Fruit fly (Drosophila melanogaster): ENCODE measurements around the gene CG4768.

Gene CG4768

dm6 chrX:16813226-16813625, 21.3 kb downstream of the CG4768 start (continued):
- TF ChIP-seq Ets97D (GFP tag; optimal IDR thresholded peaks at IDR 0.05) (no peak), CG11695 (GFP tag; IDR thresholded peaks at IDR 0.05) (peak; percentile 50; the same call in 1 of the 3 replicates), CG43689 (GFP tag; IDR thresholded peaks at IDR 0.05) (no peak), CG7271 (tag; optimal IDR thresholded peaks at IDR 0.05) (no peak), Sry-β (GFP tag; optimal IDR thresholded peaks at IDR 0.05) (no peak), B-H1 (GFP tag; IDR thresholded peaks at IDR 0.05) (no peak), CG2678 (tag; optimal IDR thresholded peaks at IDR 0.05) (peak; percentile 51), p53 (GFP tag; optimal IDR thresholded peaks at IDR 0.05) (no peak), tx (GFP tag; optimal IDR thresholded peaks at IDR 0.05) (no peak), exex (tag; optimal IDR thresholded peaks at IDR 0.05) (no peak), Gsc (GFP tag; IDR thresholded peaks at IDR 0.05) (no peak), CG13894 (tag; optimal IDR thresholded peaks at IDR 0.05) (no peak), Bgb (GFP tag; IDR thresholded peaks at IDR 0.05; ENCODE audit: partially characterized antibody) (no peak), CG11398 (GFP tag; optimal IDR thresholded peaks at IDR 0.05) (no peak), CG9932 (GFP tag; IDR thresholded peaks at IDR 0.05) (no peak), sens-2 (GFP tag; IDR thresholded peaks at IDR 0.05) (no peak), CG30403 (GFP tag; optimal IDR thresholded peaks at IDR 0.05) (peak; percentile 13), CG12942 (GFP tag; optimal IDR thresholded peaks at IDR 0.05) (no peak), ssp (GFP tag; IDR thresholded peaks at IDR 0.05) (no peak), CG10654 (GFP tag; optimal IDR thresholded peaks at IDR 0.05) (no peak), nmo (GFP tag; optimal IDR thresholded peaks at IDR 0.05) (peak; percentile 48), CG32532 (GFP tag; IDR thresholded peaks at IDR 0.05) (no peak), hb (GFP tag; IDR thresholded peaks at IDR 0.05; ENCODE audit: partially characterized antibody) (no peak), Mes4 (GFP tag; optimal IDR thresholded peaks at IDR 0.05) (no peak), CG3847 (GFP tag; IDR thresholded peaks at IDR 0.05) (no peak), CG12299 (tag; optimal IDR thresholded peaks at IDR 0.05) (no peak), gsb-n (tag; optimal IDR thresholded peaks at IDR 0.05) (no peak), otp (GFP tag; IDR thresholded peaks at IDR 0.05) (no peak), CG2202 (tag; optimal IDR thresholded peaks at IDR 0.05) (no peak), Fer1 (GFP tag; optimal IDR thresholded peaks at IDR 0.05) (no peak), bsh (GFP tag; optimal IDR thresholded peaks at IDR 0.05) (peak in 1 of 2 experiments; percentile 27), zen (tag; optimal IDR thresholded peaks at IDR 0.05) (no peak), CG5180 (GFP tag; optimal IDR thresholded peaks at IDR 0.05) (no peak), CG32767 (GFP tag; IDR thresholded peaks at IDR 0.05) (no peak), Oli (tag; optimal IDR thresholded peaks at IDR 0.05) (peak; percentile 43), Optix (GFP tag; IDR thresholded peaks at IDR 0.05) (no peak), CG31224 (GFP tag; IDR thresholded peaks at IDR 0.05) (no peak), da (GFP tag; optimal IDR thresholded peaks at IDR 0.05) (no peak), Asciz (GFP tag; optimal IDR thresholded peaks at IDR 0.05) (peak; percentile 3), kni (GFP tag; optimal IDR thresholded peaks at IDR 0.05) (no peak), CG6689 (GFP tag; IDR thresholded peaks at IDR 0.05) (peak; percentile 57), Kr (GFP tag; optimal IDR thresholded peaks at IDR 0.05) (no peak), Bdp1 (GFP tag; optimal IDR thresholded peaks at IDR 0.05) (no peak), Meics (GFP tag; optimal IDR thresholded peaks at IDR 0.05) (no peak), stc (GFP tag; IDR thresholded peaks at IDR 0.05) (no peak), CG16779 (GFP tag; IDR thresholded peaks at IDR 0.05) (no peak), crp (GFP tag; optimal IDR thresholded peaks at IDR 0.05) (no peak), odd (GFP tag; optimal IDR thresholded peaks at IDR 0.05) (no peak), tgo (GFP tag; IDR thresholded peaks at IDR 0.05) (peak; percentile 21; the same call in 2 of the 3 replicates), bab2 (GFP tag; optimal IDR thresholded peaks at IDR 0.05) (no peak), Dbx (GFP tag; IDR thresholded peaks at IDR 0.05) (no peak), CG2889 (GFP tag; IDR thresholded peaks at IDR 0.05) (no peak)

Measured in whole organism, embryonic.